Worm (Caenorhabditis elegans): Measurements from ENCODE around the gene eif-3.G.

DNA sequence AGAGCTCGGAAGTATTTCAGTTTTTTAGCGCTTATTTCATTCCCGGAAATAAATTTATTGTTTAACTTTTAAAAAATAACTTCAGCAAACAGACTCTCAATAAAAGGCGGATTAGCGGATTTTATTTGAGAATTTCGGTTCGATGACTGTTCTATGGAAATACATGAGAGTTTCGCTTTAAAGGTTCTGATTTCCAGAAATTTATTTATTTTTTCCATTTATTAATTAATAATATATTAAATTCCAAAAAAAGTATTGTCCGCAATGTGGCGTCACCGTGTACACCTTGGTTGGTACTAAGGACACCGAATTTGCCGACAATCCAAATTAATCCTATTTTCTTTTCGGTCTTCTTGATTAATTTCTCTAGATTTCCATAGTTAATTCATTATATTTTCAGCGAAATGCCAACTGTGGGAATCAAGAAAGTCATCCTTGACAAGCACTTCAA, 21.9 kb downstream of the eif-3.G start, which contains the start of gene fars-3:
- TF ChIP-seq repo-1 (tag; optimal IDR thresholded peaks at IDR 0.05), result no peak
- TF ChIP-seq ceh-58 (GFP tag; IDR thresholded peaks at IDR 0.05), result no peak
- peak; percentile 34; the same call in 1 of the 2 replicates for TF ChIP-seq ztf-25 (GFP tag; IDR thresholded peaks at IDR 0.05)
- TF ChIP-seq ets-4 (GFP tag; optimal IDR thresholded peaks at IDR 0.05), result no peak
- no peak for TF ChIP-seq snpc-1.3 (tag; optimal IDR thresholded peaks at IDR 0.05; ENCODE audit: insufficient read depth)
- TF ChIP-seq rcor-1 (GFP tag; IDR thresholded peaks at IDR 0.05), result no peak
- no peak for TF ChIP-seq somi-1 (GFP tag; optimal IDR thresholded peaks at IDR 0.05)
- no peak for TF ChIP-seq chd-7 (tag; optimal IDR thresholded peaks at IDR 0.05)
- TF ChIP-seq lin-35 (GFP tag; optimal IDR thresholded peaks at IDR 0.05), result peak in 1 of 3 experiments; percentile 49
- no peak for TF ChIP-seq ama-1 (optimal IDR thresholded peaks at IDR 0.05)
- peak; percentile 16 to 68 for TF ChIP-seq ama-1 (GFP tag; optimal IDR thresholded peaks at IDR 0.05)
- TF ChIP-seq mes-4 (tag; optimal IDR thresholded peaks at IDR 0.05), result no peak

All from whole organism, young adult.